Worm (Caenorhabditis elegans): ENCODE measurements around the gene C30B5.17.
A peak's percentile ranks its signal among the peaks of the same experiment; 100 is the strongest.

The C30B5.17 gene

ce11 chrII:6176154-6176897 lies 26.5 kb downstream of the C30B5.17 start:
- no peak for TF ChIP-seq T07F8.4 (tag; optimal IDR thresholded peaks at IDR 0.05)
- TF ChIP-seq lin-40 (tag; optimal IDR thresholded peaks at IDR 0.05): peak; percentile 37
- peak; percentile 4 for TF ChIP-seq K12H6.12 (tag; optimal IDR thresholded peaks at IDR 0.05)
- TF ChIP-seq somi-1 (GFP tag; optimal IDR thresholded peaks at IDR 0.05): peak; percentile 38
- no peak for TF ChIP-seq nhr-120 (GFP tag; IDR thresholded peaks at IDR 0.05)
- TF ChIP-seq sea-2 (GFP tag; IDR thresholded peaks at IDR 0.05): no peak
- no peak for TF ChIP-seq F39B2.1 (GFP tag; IDR thresholded peaks at IDR 0.05)

ce11 chrII:6175027-6175426 lies 27.8 kb downstream of the C30B5.17 start:
- no peak for TF ChIP-seq snpc-3.4 (tag; optimal IDR thresholded peaks at IDR 0.05)
- TF ChIP-seq lin-35 (GFP tag; optimal IDR thresholded peaks at IDR 0.05): peak in 1 of 3 experiments; percentile 0

- no peak for TF ChIP-seq F10E7.11 (tag; optimal IDR thresholded peaks at IDR 0.05)
- TF ChIP-seq die-1 (tag; optimal IDR thresholded peaks at IDR 0.05): no peak
- TF ChIP-seq F33H1.4 (GFP tag; IDR thresholded peaks at IDR 0.05): no peak
- TF ChIP-seq lin-54 (GFP tag; optimal IDR thresholded peaks at IDR 0.05): no peak
- TF ChIP-seq cebp-2 (GFP tag; IDR thresholded peaks at IDR 0.05): no peak
- no peak for TF ChIP-seq ztf-18 (tag; optimal IDR thresholded peaks at IDR 0.05)
- no peak for TF ChIP-seq D2030.7 (GFP tag; IDR thresholded peaks at IDR 0.05)
- no peak for TF ChIP-seq Y53F4B.3 (GFP tag; IDR thresholded peaks at IDR 0.05)
- no peak for TF ChIP-seq egl-44 (GFP tag; IDR thresholded peaks at IDR 0.05)
- TF ChIP-seq snpc-3.4 (tag; optimal IDR thresholded peaks at IDR 0.05): no peak
- TF ChIP-seq B0035.1 (tag; optimal IDR thresholded peaks at IDR 0.05): no peak
- no peak for TF ChIP-seq ZK185.1 (tag; optimal IDR thresholded peaks at IDR 0.05; ENCODE audit: poor library complexity, severe bottlenecking)
- TF ChIP-seq F55B11.4 (tag; optimal IDR thresholded peaks at IDR 0.05; ENCODE audit: borderline replicate concordance, insufficient read depth): no peak
- TF ChIP-seq ekl-4 (GFP tag; IDR thresholded peaks at IDR 0.05): no peak
- TF ChIP-seq aptf-3 (GFP tag; IDR thresholded peaks at IDR 0.05): no peak
These were observed 29.4 kb downstream of the C30B5.17 start, which contains the start of gene F40H3.2 for ce11 chrII:6173400-6173799. TSS of gene F40H3.2 (plus strand) at chrII:6173649.

- TF ChIP-seq nhr-90 (tag; optimal IDR thresholded peaks at IDR 0.05): no peak
- TF ChIP-seq snpc-1.1 (tag; optimal IDR thresholded peaks at IDR 0.05; ENCODE audit: insufficient read depth): no peak
- TF ChIP-seq snpc-1.3 (tag; optimal IDR thresholded peaks at IDR 0.05; ENCODE audit: insufficient read depth): no peak
- TF ChIP-seq snpc-3.4 (tag; optimal IDR thresholded peaks at IDR 0.05): no peak
- no peak for TF ChIP-seq mel-28 (tag; optimal IDR thresholded peaks at IDR 0.05; ENCODE audit: borderline replicate concordance)
- TF ChIP-seq aptf-2 (GFP tag; conservative IDR thresholded peaks at IDR 0.05): no peak
These were observed 31.6 kb downstream of the C30B5.17 start, which contains the start of gene F40H3.3 for ce11 chrII:6171228-6171627. TSS of gene F40H3.3 (plus strand) at chrII:6171507.

- TF ChIP-seq snpc-1.3 (tag; optimal IDR thresholded peaks at IDR 0.05; ENCODE audit: insufficient read depth) (no peak), mes-4 (tag; optimal IDR thresholded peaks at IDR 0.05) (no peak), rcor-1 (GFP tag; IDR thresholded peaks at IDR 0.05) (no peak), unc-130 (GFP tag; optimal IDR thresholded peaks at IDR 0.05) (no peak), lsl-1 (GFP tag; optimal IDR thresholded peaks at IDR 0.05) (no peak), mxl-1 (tag; optimal IDR thresholded peaks at IDR 0.05) (no peak), zfh-2 (GFP tag; conservative IDR thresholded peaks at IDR 0.05) (no peak)
These were observed 32.6 kb downstream of the C30B5.17 start for ce11 chrII:6170236-6170635.

All from whole organism, young adult.